Worm (Caenorhabditis elegans) whole organism, L2 larva: ENCODE results near the gene F56D6.19.

Experiments
- aly-2 ChIP-seq: fragments of 150-350 bp; optimal IDR thresholded peaks from 2 replicates; lab custom pipeline; 2014; ENCODE audit warnings: missing biosample characterization, missing genetic modification characterization
- lin-39 ChIP-seq: fragments of 150-350 bp; optimal IDR thresholded peaks from 2 replicates; lab custom pipeline; 2014; ENCODE audit warnings: missing biosample characterization, missing genetic modification reagents, missing genetic modification characterization
- lsy-2 ChIP-seq, 2 experiments: fragments of 150-350 bp in 1 of 2; sonication (generic microtip) in 1 of 2; optimal IDR thresholded peaks; 2 replicates each; lab custom pipeline; 2014 to 2017; ENCODE audit warnings: missing biosample characterization in 2 of 2, missing genetic modification characterization in 2 of 2
- nhr-11 ChIP-seq: fragments of 150-350 bp; optimal IDR thresholded peaks from 2 replicates; lab custom pipeline; 2014; ENCODE audit warnings: missing biosample characterization, missing genetic modification characterization
- nhr-25 ChIP-seq: fragments of 150-350 bp; sonication (generic microtip); optimal IDR thresholded peaks from 3 replicates; lab custom pipeline; 2014; ENCODE audit warnings: missing biosample characterization, missing genetic modification characterization
- skn-1 ChIP-seq: sonication (generic microtip); optimal IDR thresholded peaks from 2 replicates; lab custom pipeline; 2017; ENCODE audit warnings: missing biosample characterization, missing genetic modification characterization
- ztf-4 ChIP-seq: fragments of 150-350 bp; optimal IDR thresholded peaks from 2 replicates; lab custom pipeline; 2014; ENCODE audit warnings: missing biosample characterization, missing genetic modification characterization

- TF ChIP-seq lsy-2 (tag; optimal IDR thresholded peaks at IDR 0.05; lab: Kevin White, UChicago) (no peak), lin-39 (tag; lab: Kevin White, UChicago) (no peak), skn-1 (tag; lab: Kevin White, UChicago) (no peak), aly-2 (tag; lab: Kevin White, UChicago) (no peak), nhr-25 (tag; lab: Kevin White, UChicago) (no peak), nhr-11 (tag; lab: Kevin White, UChicago) (no peak), ztf-4 (tag; lab: Kevin White, UChicago) (no peak)
These were observed 37.6 kb upstream of the F56D6.19 start for ce11 chrIV:3876955-3877354.
